Worm (Caenorhabditis elegans) whole organism, L3 larva: ENCODE results near the gene plp-1.

Experiments
- nhr-25 ChIP-seq: sonication (generic microtip); optimal IDR thresholded peaks from 2 replicates; lab custom pipeline; 2017; ENCODE audit warnings: missing biosample characterization, missing genetic modification characterization
- nhr-28 ChIP-seq: fragments of 150-350 bp; optimal IDR thresholded peaks from 2 replicates; lab custom pipeline; 2014; ENCODE audit warnings: missing biosample characterization, missing genetic modification characterization

ce11 chrIV:7585273-7585882 is 47.8 kb upstream of the plp-1 start:
- TF ChIP-seq nhr-28 (no peak), nhr-25 (tag; lab: Kevin White, UChicago) (no peak)
